Worm (Caenorhabditis elegans) whole organism, young adult: ENCODE data around the gene dnj-25.

Experiments used
- B0019.2 ChIP-seq: fragments of 200-800 bp; sonication (Bioruptor generic); conservative IDR thresholded peaks from 2 replicates; pipeline ENCODE4 v1.3.6; 2022; ENCODE audit warnings: missing genetic modification reagents, missing genetic modification characterization, missing compliant biosample characterization
- B0261.1 ChIP-seq: sonication (generic microtip); optimal IDR thresholded peaks from 2 replicates; lab custom pipeline; 2016; ENCODE audit warnings: mild to moderate bottlenecking, missing genetic modification characterization, moderate library complexity, missing compliant biosample characterization
- B0336.3 ChIP-seq: fragments of 200-800 bp; sonication (Bioruptor generic); IDR thresholded peaks from 2 replicates; pipeline ENCODE4 v1.3.6; 2022; ENCODE audit warnings: missing genetic modification characterization, missing compliant biosample characterization
- C06A6.2 ChIP-seq: fragments of 200-800 bp; sonication (Bioruptor generic); conservative IDR thresholded peaks from 2 replicates; pipeline ENCODE4 v1.3.6; 2022; ENCODE audit warnings: missing genetic modification characterization, missing compliant biosample characterization
- C17E4.6 ChIP-seq: fragments of 200-800 bp; sonication (Bioruptor generic); IDR thresholded peaks from 2 replicates; pipeline ENCODE4 v1.3.6; 2022; ENCODE audit warnings: missing genetic modification reagents, missing genetic modification characterization, missing compliant biosample characterization
- D2030.7 ChIP-seq: fragments of 200-800 bp; sonication (Bioruptor generic); IDR thresholded peaks from 2 replicates; pipeline ENCODE4 v1.3.6; 2022; ENCODE audit warnings: missing genetic modification reagents, missing genetic modification characterization, missing compliant biosample characterization
- F49E8.2 ChIP-seq: sonication (generic microtip); optimal IDR thresholded peaks from 3 replicates; lab custom pipeline; 2017; ENCODE audit warnings: missing genetic modification characterization, mild to moderate bottlenecking, missing compliant biosample characterization, antibody characterized with exemption, moderate library complexity; ENCODE audit not compliant: insufficient read depth
- F52B5.7 ChIP-seq: sonication (generic microtip); optimal IDR thresholded peaks from 2 replicates; lab custom pipeline; 2016; ENCODE audit warnings: mild to moderate bottlenecking, missing genetic modification characterization, missing compliant biosample characterization
- F57A8.1 ChIP-seq: fragments of 200-800 bp; sonication (Bioruptor generic); optimal IDR thresholded peaks from 2 replicates; lab custom pipeline; 2018; ENCODE audit warnings: mild to moderate bottlenecking, missing genetic modification characterization, moderate library complexity, missing compliant biosample characterization
- F57C9.4 ChIP-seq: sonication (generic microtip); optimal IDR thresholded peaks from 2 replicates; lab custom pipeline; 2017; ENCODE audit warnings: mild to moderate bottlenecking, missing genetic modification characterization, missing compliant biosample characterization
- K11D2.4 ChIP-seq: fragments of 200-800 bp; sonication (Bioruptor generic); IDR thresholded peaks from 2 replicates; pipeline ENCODE4 v1.3.6; 2022; ENCODE audit warnings: missing genetic modification reagents, missing genetic modification characterization, missing compliant biosample characterization
- K12H6.12 ChIP-seq: fragments of 200-800 bp; sonication (Bioruptor generic); optimal IDR thresholded peaks from 2 replicates; lab custom pipeline; 2018; ENCODE audit warnings: mild to moderate bottlenecking, missing genetic modification characterization, missing compliant biosample characterization
- Y53F4B.3 ChIP-seq: fragments of 200-800 bp; sonication (Bioruptor generic); IDR thresholded peaks from 2 replicates; pipeline ENCODE4 v1.3.6; 2022; ENCODE audit warnings: missing genetic modification reagents, missing genetic modification characterization, missing compliant biosample characterization
- Y95B8A.8 ChIP-seq: fragments of 200-800 bp; sonication (Bioruptor generic); IDR thresholded peaks from 2 replicates; pipeline ENCODE4 v1.3.6; 2022; ENCODE audit warnings: missing genetic modification reagents, missing genetic modification characterization, missing compliant biosample characterization
- ZK185.1 ChIP-seq: sonication (generic microtip); optimal IDR thresholded peaks from 2 replicates; lab custom pipeline; 2016; ENCODE audit warnings: mild to moderate bottlenecking, missing genetic modification characterization, missing compliant biosample characterization; ENCODE audit not compliant: poor library complexity, severe bottlenecking
- akir-1 ChIP-seq: fragments of 200-800 bp; sonication (Bioruptor generic); optimal IDR thresholded peaks from 2 replicates; lab custom pipeline; 2018; ENCODE audit warnings: mild to moderate bottlenecking, missing genetic modification characterization, moderate library complexity, missing compliant biosample characterization
- ama-1 ChIP-seq, 3 experiments: fragments of 150-350 bp in 1 of 3; sonication (generic microtip) in 2 of 3; optimal IDR thresholded peaks; 2 replicates each; lab custom pipeline; 2014 to 2018; ENCODE audit warnings: missing biosample characterization in 2 of 3, missing genetic modification characterization in 2 of 3, missing genetic modification reagents in 2 of 3
- athp-1 ChIP-seq: sonication (generic microtip); optimal IDR thresholded peaks from 2 replicates; lab custom pipeline; 2017; ENCODE audit warnings: mild to moderate bottlenecking, missing genetic modification characterization, missing compliant biosample characterization
- attf-3 ChIP-seq: fragments of 200-800 bp; sonication (Bioruptor generic); conservative IDR thresholded peaks from 2 replicates; pipeline ENCODE4 v1.3.6; 2022; ENCODE audit warnings: missing genetic modification reagents, missing genetic modification characterization, missing compliant biosample characterization
- bed-1 ChIP-seq: fragments of 200-800 bp; sonication (Bioruptor generic); IDR thresholded peaks from 2 replicates; pipeline ENCODE4 v1.3.6; 2022; ENCODE audit warnings: missing genetic modification reagents, missing genetic modification characterization, missing compliant biosample characterization
- bed-2 ChIP-seq: fragments of 200-800 bp; sonication (Bioruptor generic); IDR thresholded peaks from 2 replicates; pipeline ENCODE4 v1.3.6; 2022; ENCODE audit warnings: missing genetic modification reagents, missing genetic modification characterization, missing compliant biosample characterization
- cebp-1 ChIP-seq, 2 experiments: fragments of 200-800 bp in 1 of 2; sonication (Bioruptor generic) in 1 of 2; sonication (generic microtip) in 1 of 2; IDR thresholded peaks in 1 of 2; optimal IDR thresholded peaks in 1 of 2; 2 replicates each; pipeline versions ENCODE4 v1.3.6 to Lab custom; 2017 to 2022; ENCODE audit warnings: missing compliant biosample characterization in 2 of 2, missing genetic modification characterization in 2 of 2, mild to moderate bottlenecking in 1 of 2, missing genetic modification reagents in 1 of 2, moderate library complexity in 1 of 2
- cebp-2 ChIP-seq: fragments of 200-800 bp; sonication (Bioruptor generic); IDR thresholded peaks from 2 replicates; pipeline ENCODE4 v1.3.6; 2022; ENCODE audit warnings: missing genetic modification characterization, missing compliant biosample characterization
- ceh-27 ChIP-seq: fragments of 200-800 bp; sonication (Bioruptor generic); optimal IDR thresholded peaks from 2 replicates; lab custom pipeline; 2018; ENCODE audit warnings: mild to moderate bottlenecking, missing genetic modification characterization, moderate library complexity, missing compliant biosample characterization
- ceh-79 ChIP-seq: sonication (generic microtip); optimal IDR thresholded peaks from 2 replicates; lab custom pipeline; 2017; ENCODE audit warnings: mild to moderate bottlenecking, missing genetic modification characterization, missing compliant biosample characterization
- ceh-91 ChIP-seq: fragments of 200-800 bp; sonication (Bioruptor generic); IDR thresholded peaks from 2 replicates; pipeline ENCODE4 v1.3.6; 2022; ENCODE audit warnings: missing genetic modification reagents, missing genetic modification characterization, missing compliant biosample characterization
- egrh-3 ChIP-seq: fragments of 200-800 bp; sonication (Bioruptor generic); IDR thresholded peaks from 2 replicates; pipeline ENCODE4 v1.3.6; 2022; ENCODE audit warnings: missing genetic modification reagents, missing genetic modification characterization, missing compliant biosample characterization
- fkh-3 ChIP-seq: sonication (generic microtip); optimal IDR thresholded peaks from 2 replicates; lab custom pipeline; 2016; ENCODE audit warnings: mild to moderate bottlenecking, missing genetic modification characterization, missing compliant biosample characterization
- hlh-12 ChIP-seq: sonication (generic microtip); optimal IDR thresholded peaks from 2 replicates; lab custom pipeline; 2016; ENCODE audit warnings: missing genetic modification characterization, missing compliant biosample characterization
- hmg-1.2 ChIP-seq: fragments of 200-800 bp; sonication (Bioruptor generic); IDR thresholded peaks from 2 replicates; pipeline ENCODE4 v1.3.6; 2022; ENCODE audit warnings: missing genetic modification reagents, missing genetic modification characterization, missing compliant biosample characterization
- hsf-1 ChIP-seq: fragments of 200-800 bp; sonication (Bioruptor generic); IDR thresholded peaks from 2 replicates; pipeline ENCODE4 v1.3.6; 2022; ENCODE audit warnings: missing genetic modification reagents, missing genetic modification characterization, missing compliant biosample characterization
- lin-35 ChIP-seq, 3 experiments: fragments of 150-350 bp in 2 of 3; sonication (generic microtip) in 1 of 3; optimal IDR thresholded peaks; 2 replicates each; lab custom pipeline; 2014 to 2018; ENCODE audit warnings: missing biosample characterization in 3 of 3, missing genetic modification characterization in 3 of 3, missing genetic modification reagents in 3 of 3
- madf-3 ChIP-seq: fragments of 200-800 bp; sonication (Bioruptor generic); IDR thresholded peaks from 2 replicates; pipeline ENCODE4 v1.3.6; 2022; ENCODE audit warnings: missing genetic modification reagents, missing genetic modification characterization, missing compliant biosample characterization
- mes-4 ChIP-seq: sonication (generic microtip); optimal IDR thresholded peaks from 2 replicates; lab custom pipeline; 2016; ENCODE audit warnings: missing genotype, missing genetic modification characterization, missing compliant biosample characterization
- nfyb-1 ChIP-seq: fragments of 200-800 bp; sonication (Bioruptor generic); IDR thresholded peaks from 2 replicates; pipeline ENCODE4 v1.3.6; 2022; ENCODE audit warnings: missing genetic modification reagents, missing genetic modification characterization, missing compliant biosample characterization
- nhr-179 ChIP-seq: sonication (generic microtip); optimal IDR thresholded peaks from 2 replicates; lab custom pipeline; 2016; ENCODE audit warnings: mild to moderate bottlenecking, missing genetic modification characterization, missing compliant biosample characterization
- nhr-27 ChIP-seq: fragments of 200-800 bp; sonication (Bioruptor generic); optimal IDR thresholded peaks from 2 replicates; lab custom pipeline; 2018; ENCODE audit warnings: mild to moderate bottlenecking, missing genetic modification characterization, moderate library complexity, missing compliant biosample characterization
- sdz-38 ChIP-seq: sonication (generic microtip); optimal IDR thresholded peaks from 2 replicates; lab custom pipeline; 2016; ENCODE audit warnings: missing genotype, missing genetic modification characterization, missing compliant biosample characterization
- sea-2 ChIP-seq: fragments of 200-800 bp; sonication (Bioruptor generic); IDR thresholded peaks from 2 replicates; pipeline ENCODE4 v1.3.6; 2022; ENCODE audit warnings: missing genetic modification characterization, missing compliant biosample characterization
- snpc-1.1 ChIP-seq: sonication (generic microtip); optimal IDR thresholded peaks from 2 replicates; lab custom pipeline; 2017; ENCODE audit warnings: missing genetic modification characterization, mild to moderate bottlenecking, missing compliant biosample characterization, antibody characterized with exemption, moderate library complexity, missing genotype, missing genetic modification reagents; ENCODE audit not compliant: insufficient read depth
- sptf-2 ChIP-seq: fragments of 200-800 bp; sonication (Bioruptor generic); optimal IDR thresholded peaks from 2 replicates; lab custom pipeline; 2018; ENCODE audit warnings: mild to moderate bottlenecking, missing genetic modification characterization, missing compliant biosample characterization
- tbp1 ChIP-seq: fragments of 200-800 bp; sonication (Bioruptor generic); optimal IDR thresholded peaks from 2 replicates; lab custom pipeline; 2018; ENCODE audit warnings: mild to moderate bottlenecking, missing genetic modification characterization, missing compliant biosample characterization
- tlf-1 ChIP-seq: fragments of 200-800 bp; sonication (Bioruptor generic); optimal IDR thresholded peaks from 2 replicates; lab custom pipeline; 2018; ENCODE audit warnings: mild to moderate bottlenecking, missing genetic modification characterization, missing compliant biosample characterization
- xnd-1 ChIP-seq: sonication (generic microtip); optimal IDR thresholded peaks from 2 replicates; lab custom pipeline; 2016; ENCODE audit warnings: missing genotype, missing genetic modification reagents, missing genetic modification characterization, missing compliant biosample characterization
- ztf-22 ChIP-seq: fragments of 200-800 bp; sonication (Bioruptor generic); optimal IDR thresholded peaks from 2 replicates; lab custom pipeline; 2018; ENCODE audit warnings: mild to moderate bottlenecking, missing genetic modification characterization, moderate library complexity, missing compliant biosample characterization
- ztf-25 ChIP-seq: fragments of 200-800 bp; sonication (Bioruptor generic); IDR thresholded peaks from 2 replicates; pipeline ENCODE4 v1.3.6; 2022; ENCODE audit warnings: missing genetic modification reagents, missing genetic modification characterization, missing compliant biosample characterization
- ztf-6 ChIP-seq: fragments of 200-800 bp; sonication (Bioruptor generic); IDR thresholded peaks from 2 replicates; pipeline ENCODE4 v1.3.6; 2022; ENCODE audit warnings: missing genetic modification reagents, missing genetic modification characterization, missing compliant biosample characterization

Gene dnj-25

ce11 chrV:20703998-20704572 is 40.1 kb downstream of the dnj-25 start, which contains the start of the genes F53F8.5 and F53F8.6 (continued):
- TF ChIP-seq nhr-179 (tag; lab: Kevin White, UChicago) (no peak), fkh-3 (tag; lab: Kevin White, UChicago) (no peak), hsf-1 (GFP tag; lab: Robert Waterston, UW) (no peak), xnd-1 (no peak), athp-1 (tag; lab: Kevin White, UChicago) (no peak), ceh-91 (no peak), F52B5.7 (tag; lab: Kevin White, UChicago) (no peak), akir-1 (GFP tag; lab: Kevin White, UChicago) (no peak), madf-3 (GFP tag; lab: Robert Waterston, UW) (no peak), F49E8.2 (tag; lab: Kevin White, UChicago) (no peak), hlh-12 (tag; lab: Kevin White, UChicago) (no peak), B0336.3 (GFP tag; lab: Robert Waterston, UW) (no peak), bed-2 (GFP tag; lab: Robert Waterston, UW) (no peak), attf-3 (GFP tag; lab: Robert Waterston, UW) (peak; percentile 97), bed-1 (no peak), C17E4.6 (GFP tag; lab: Robert Waterston, UW) (no peak), lin-35 (GFP tag; optimal IDR thresholded peaks at IDR 0.05; lab: Kevin White, UChicago) (peak in 1 of 3 experiments; percentile 26), ama-1 (optimal IDR thresholded peaks at IDR 0.05; lab: Kevin White, UChicago) (no peak), ama-1 (GFP tag; optimal IDR thresholded peaks at IDR 0.05; lab: Kevin White, UChicago) (no peak), D2030.7 (GFP tag; lab: Robert Waterston, UW) (peak; percentile 52; the same call in 1 of the 2 replicates), ztf-22 (no peak), B0261.1 (tag; lab: Kevin White, UChicago) (no peak), ceh-27 (GFP tag; lab: Kevin White, UChicago) (no peak), egrh-3 (GFP tag; lab: Robert Waterston, UW) (no peak), sptf-2 (GFP tag; lab: Kevin White, UChicago) (no peak), tlf-1 (GFP tag; lab: Kevin White, UChicago) (no peak), Y95B8A.8 (GFP tag; lab: Robert Waterston, UW) (no peak), ztf-25 (GFP tag; lab: Robert Waterston, UW) (no peak), F57C9.4 (no peak), nhr-27 (no peak), snpc-1.1 (tag; lab: Kevin White, UChicago) (no peak), F57A8.1 (no peak), K11D2.4 (no peak), Y53F4B.3 (no peak), ceh-79 (tag; lab: Kevin White, UChicago) (no peak), ZK185.1 (no peak), cebp-2 (GFP tag; lab: Robert Waterston, UW) (no peak), sea-2 (GFP tag; lab: Robert Waterston, UW) (no peak), sdz-38 (tag; lab: Kevin White, UChicago) (no peak), K12H6.12 (no peak), nfyb-1 (GFP tag; lab: Robert Waterston, UW) (no peak), tbp1 (GFP tag; lab: Kevin White, UChicago) (no peak), ztf-6 (GFP tag; lab: Robert Waterston, UW) (no peak), mes-4 (no peak), C06A6.2 (GFP tag; lab: Robert Waterston, UW) (no peak), cebp-1 (GFP tag; IDR thresholded peaks at IDR 0.05; lab: Robert Waterston, UW) (no peak), cebp-1 (tag; optimal IDR thresholded peaks at IDR 0.05; lab: Kevin White, UChicago) (peak; percentile 11), B0019.2 (GFP tag; lab: Robert Waterston, UW) (no peak), hmg-1.2 (GFP tag; lab: Robert Waterston, UW) (peak; percentile 96)
